Worm (Caenorhabditis elegans): ENCODE measurements around the gene nhr-222.

The nhr-222 gene

DNA sequence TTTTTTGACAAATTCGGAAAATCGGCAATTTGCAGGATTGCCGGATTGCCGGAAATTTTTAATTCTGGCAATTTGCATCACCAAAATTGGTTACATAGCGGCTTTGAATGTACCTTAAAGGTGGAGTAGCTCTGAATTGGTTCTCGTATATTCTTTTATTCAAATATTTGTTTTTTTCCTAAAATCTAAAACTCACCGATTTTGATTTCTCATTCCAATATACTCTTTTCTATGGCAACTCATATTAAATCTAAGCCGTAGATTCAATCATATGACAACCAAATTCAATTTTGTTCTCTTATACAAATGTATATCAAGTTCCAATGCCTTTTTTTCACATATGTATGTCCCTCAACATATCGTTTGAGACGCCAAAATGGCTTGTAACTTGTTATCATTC lies 6.3 kb upstream of the nhr-222 start, which contains the start of gene sri-21:
Gene sri-21 (plus strand): TSS at position 301 of the 400 bp plus-strand sequence.
- TF ChIP-seq B0310.2 (tag; optimal IDR thresholded peaks at IDR 0.05) (no peak), flt-1 (GFP tag; IDR thresholded peaks at IDR 0.05) (no peak), aly-1 (tag; optimal IDR thresholded peaks at IDR 0.05) (no peak), tbx-37 (GFP tag; conservative IDR thresholded peaks at IDR 0.05) (no peak), sea-1 (GFP tag; conservative IDR thresholded peaks at IDR 0.05) (no peak), ceh-36 (tag; optimal IDR thresholded peaks at IDR 0.05) (no peak), scrt-1 (GFP tag; IDR thresholded peaks at IDR 0.05) (no peak), pes-1 (GFP tag; IDR thresholded peaks at IDR 0.05) (no peak), hmg-4 (GFP tag; optimal IDR thresholded peaks at IDR 0.05) (no peak), ama-1 (optimal IDR thresholded peaks at IDR 0.05) (no peak), hmbx-1 (tag; optimal IDR thresholded peaks at IDR 0.05) (no peak), F13C5.2 (tag; optimal IDR thresholded peaks at IDR 0.05) (no peak), ceh-13 (GFP tag; optimal IDR thresholded peaks at IDR 0.05) (no peak), tbx-11 (GFP tag; IDR thresholded peaks at IDR 0.05) (no peak), tra-4 (tag; optimal IDR thresholded peaks at IDR 0.05) (no peak), ets-7 (tag; optimal IDR thresholded peaks at IDR 0.05) (no peak)

DNA sequence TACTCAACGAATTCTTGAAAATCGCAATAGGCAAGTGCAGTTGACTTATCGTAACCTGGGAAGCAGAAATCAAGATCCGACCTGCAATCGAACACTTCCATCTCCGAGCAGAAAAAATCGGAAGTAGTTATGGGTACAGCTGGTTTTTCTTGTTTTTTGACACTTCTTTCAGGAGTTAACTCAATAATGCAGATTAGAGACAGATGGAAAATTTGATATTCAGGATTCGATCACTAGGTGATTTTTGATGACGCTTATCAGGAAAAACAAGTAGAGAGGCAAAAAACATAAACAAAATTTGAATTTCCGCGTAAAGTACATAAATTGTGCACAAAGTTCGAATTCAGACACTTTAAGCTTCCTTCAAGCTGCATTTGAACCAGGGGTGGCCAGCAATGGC lies 5.6 kb upstream of the nhr-222 start, which contains the start of gene srw-130:
Gene srw-130 (minus strand): TSS at position 101 of the 400 bp plus-strand sequence.
- TF ChIP-seq flt-1 (GFP tag; IDR thresholded peaks at IDR 0.05), result no peak
- no peak for TF ChIP-seq tra-4 (tag; optimal IDR thresholded peaks at IDR 0.05)

DNA sequence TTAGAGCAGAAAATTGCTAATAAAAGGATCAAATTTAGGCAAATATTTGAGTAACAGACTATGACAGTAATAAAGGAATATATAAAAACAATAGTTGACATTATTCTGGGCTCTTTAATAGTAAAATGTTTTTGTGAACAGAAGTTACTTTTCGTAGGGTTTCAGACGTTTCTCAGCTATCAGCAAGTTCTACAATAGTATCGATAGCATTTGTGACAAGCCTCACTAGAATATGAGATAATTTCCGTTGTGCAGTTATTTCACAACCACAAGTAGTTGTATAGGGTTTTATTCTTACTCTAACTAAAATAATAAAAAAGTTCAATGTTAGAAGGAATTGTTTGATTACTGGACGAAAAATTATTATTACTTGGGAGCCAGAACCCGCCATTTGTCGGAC lies 3.3 kb upstream of the nhr-222 start, which contains the start of gene srbc-68:
Gene srbc-68 (minus strand): TSS at position 101 of the 400 bp plus-strand sequence.
- TF ChIP-seq tbx-11 (GFP tag; IDR thresholded peaks at IDR 0.05) (no peak), scrt-1 (GFP tag; IDR thresholded peaks at IDR 0.05) (no peak), ets-7 (tag; optimal IDR thresholded peaks at IDR 0.05) (no peak), tra-4 (tag; optimal IDR thresholded peaks at IDR 0.05) (no peak), sea-1 (GFP tag; conservative IDR thresholded peaks at IDR 0.05) (no peak), ceh-13 (GFP tag; optimal IDR thresholded peaks at IDR 0.05) (no peak), ama-1 (optimal IDR thresholded peaks at IDR 0.05) (no peak), hmbx-1 (tag; optimal IDR thresholded peaks at IDR 0.05) (no peak), ceh-36 (tag; optimal IDR thresholded peaks at IDR 0.05) (no peak), B0310.2 (tag; optimal IDR thresholded peaks at IDR 0.05) (no peak), F13C5.2 (tag; optimal IDR thresholded peaks at IDR 0.05) (no peak), pes-1 (GFP tag; IDR thresholded peaks at IDR 0.05) (no peak), hnd-1 (tag; optimal IDR thresholded peaks at IDR 0.05) (no peak), aly-1 (tag; optimal IDR thresholded peaks at IDR 0.05) (no peak), flt-1 (GFP tag; IDR thresholded peaks at IDR 0.05) (no peak), tbx-37 (GFP tag; conservative IDR thresholded peaks at IDR 0.05) (no peak), hmg-4 (GFP tag; optimal IDR thresholded peaks at IDR 0.05) (no peak)

DNA sequence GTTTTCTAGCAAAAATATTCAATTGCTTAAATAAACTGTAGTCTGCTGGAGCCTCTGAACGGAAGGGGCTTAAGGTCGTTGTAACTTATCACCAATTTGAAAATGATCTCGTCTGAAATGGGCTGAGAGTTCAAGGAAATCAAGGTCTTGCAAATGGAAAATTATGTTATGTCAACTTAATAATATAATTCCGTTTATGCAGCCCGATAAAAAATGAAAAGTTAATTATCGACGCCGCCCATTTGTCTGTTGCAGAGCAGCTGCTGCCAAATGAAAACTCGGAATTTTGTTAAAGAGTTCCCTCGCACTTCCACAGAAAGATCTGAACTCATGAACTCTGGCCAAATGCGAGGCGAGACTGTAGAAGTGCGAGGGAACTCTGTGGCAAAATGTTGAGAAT lies 2.1 kb downstream of the nhr-222 start, which contains the start of gene srbc-67:
Gene srbc-67 (minus strand): TSS at position 101 of the 400 bp plus-strand sequence.
- no peak for TF ChIP-seq ceh-13 (GFP tag; optimal IDR thresholded peaks at IDR 0.05)
- no peak for TF ChIP-seq tbx-37 (GFP tag; conservative IDR thresholded peaks at IDR 0.05)
- no peak for TF ChIP-seq F13C5.2 (tag; optimal IDR thresholded peaks at IDR 0.05)
- no peak for TF ChIP-seq sea-1 (GFP tag; conservative IDR thresholded peaks at IDR 0.05)
- no peak for TF ChIP-seq hmg-4 (GFP tag; optimal IDR thresholded peaks at IDR 0.05)
- TF ChIP-seq ceh-36 (tag; optimal IDR thresholded peaks at IDR 0.05), result no peak
- no peak for TF ChIP-seq tbx-11 (GFP tag; IDR thresholded peaks at IDR 0.05)
- TF ChIP-seq tra-4 (tag; optimal IDR thresholded peaks at IDR 0.05), result no peak
- TF ChIP-seq flt-1 (GFP tag; IDR thresholded peaks at IDR 0.05), result no peak
- no peak for TF ChIP-seq scrt-1 (GFP tag; IDR thresholded peaks at IDR 0.05)
- no peak for TF ChIP-seq pes-1 (GFP tag; IDR thresholded peaks at IDR 0.05)
- TF ChIP-seq B0310.2 (tag; optimal IDR thresholded peaks at IDR 0.05), result no peak
- TF ChIP-seq ama-1 (optimal IDR thresholded peaks at IDR 0.05), result no peak
- TF ChIP-seq aly-1 (tag; optimal IDR thresholded peaks at IDR 0.05), result no peak
- no peak for TF ChIP-seq hnd-1 (tag; optimal IDR thresholded peaks at IDR 0.05)
- no peak for TF ChIP-seq ets-7 (tag; optimal IDR thresholded peaks at IDR 0.05)
- no peak for TF ChIP-seq hmbx-1 (tag; optimal IDR thresholded peaks at IDR 0.05)

DNA sequence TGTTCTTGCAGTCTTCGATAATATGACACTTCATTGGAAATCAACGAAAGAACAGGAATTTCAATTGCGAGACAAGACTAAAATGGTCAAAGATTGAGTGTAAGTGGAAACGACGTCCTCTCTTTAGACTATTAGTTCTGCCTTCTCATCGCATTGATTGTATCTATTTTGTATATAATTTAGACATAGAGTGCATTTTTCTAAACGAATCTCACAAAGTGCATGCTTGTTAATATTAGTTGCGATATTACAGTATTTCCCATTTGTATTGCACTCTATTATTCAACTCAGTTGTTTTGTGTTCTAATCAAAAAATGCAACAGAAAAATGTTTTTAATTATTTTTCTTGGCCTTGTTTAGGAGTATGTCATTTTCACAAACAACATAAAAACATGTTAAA lies 4.9 kb downstream of the nhr-222 start, which contains the start of gene nhr-93:
Gene nhr-93 (minus strand): TSS at position 101 of the 400 bp plus-strand sequence.
- no peak for TF ChIP-seq ama-1 (optimal IDR thresholded peaks at IDR 0.05)

DNA sequence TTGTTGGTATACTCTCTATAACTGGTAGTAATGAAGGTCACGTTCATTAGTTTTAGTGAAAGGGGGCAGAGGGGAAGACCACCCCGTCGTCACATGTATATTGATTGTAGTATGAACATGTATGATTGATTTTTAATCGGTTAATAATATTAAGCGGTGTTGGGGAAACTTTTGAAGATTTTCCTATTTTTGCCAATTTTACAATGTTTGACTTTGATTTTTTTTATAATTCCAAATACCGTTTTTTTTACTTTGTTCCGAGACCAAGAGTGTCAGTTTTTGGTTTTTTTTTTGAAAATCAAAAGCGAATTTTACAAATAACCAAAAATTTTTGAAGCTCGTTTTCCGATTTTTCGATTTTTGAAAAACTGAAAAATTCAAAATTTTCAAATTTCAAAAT lies 8.0 kb downstream of the nhr-222 start, which contains the start of gene nhr-221:
Gene nhr-221 (minus strand): TSS at position 101 of the 400 bp plus-strand sequence.
- TF ChIP-seq ama-1 (optimal IDR thresholded peaks at IDR 0.05), result no peak
- no peak for TF ChIP-seq aly-1 (tag; optimal IDR thresholded peaks at IDR 0.05)
- no peak for TF ChIP-seq scrt-1 (GFP tag; IDR thresholded peaks at IDR 0.05)
- no peak for TF ChIP-seq ceh-36 (tag; optimal IDR thresholded peaks at IDR 0.05)
- TF ChIP-seq hnd-1 (tag; optimal IDR thresholded peaks at IDR 0.05), result no peak
- no peak for TF ChIP-seq hmg-4 (GFP tag; optimal IDR thresholded peaks at IDR 0.05)
- TF ChIP-seq pes-1 (GFP tag; IDR thresholded peaks at IDR 0.05), result no peak
- TF ChIP-seq sea-1 (GFP tag; conservative IDR thresholded peaks at IDR 0.05), result no peak
- TF ChIP-seq tbx-37 (GFP tag; conservative IDR thresholded peaks at IDR 0.05), result no peak
- no peak for TF ChIP-seq ceh-13 (GFP tag; optimal IDR thresholded peaks at IDR 0.05)
- no peak for TF ChIP-seq hmbx-1 (tag; optimal IDR thresholded peaks at IDR 0.05)
- TF ChIP-seq tbx-11 (GFP tag; IDR thresholded peaks at IDR 0.05), result no peak
- TF ChIP-seq B0310.2 (tag; optimal IDR thresholded peaks at IDR 0.05), result no peak
- TF ChIP-seq ets-7 (tag; optimal IDR thresholded peaks at IDR 0.05), result no peak
- TF ChIP-seq flt-1 (GFP tag; IDR thresholded peaks at IDR 0.05), result no peak
- TF ChIP-seq F13C5.2 (tag; optimal IDR thresholded peaks at IDR 0.05), result no peak

DNA sequence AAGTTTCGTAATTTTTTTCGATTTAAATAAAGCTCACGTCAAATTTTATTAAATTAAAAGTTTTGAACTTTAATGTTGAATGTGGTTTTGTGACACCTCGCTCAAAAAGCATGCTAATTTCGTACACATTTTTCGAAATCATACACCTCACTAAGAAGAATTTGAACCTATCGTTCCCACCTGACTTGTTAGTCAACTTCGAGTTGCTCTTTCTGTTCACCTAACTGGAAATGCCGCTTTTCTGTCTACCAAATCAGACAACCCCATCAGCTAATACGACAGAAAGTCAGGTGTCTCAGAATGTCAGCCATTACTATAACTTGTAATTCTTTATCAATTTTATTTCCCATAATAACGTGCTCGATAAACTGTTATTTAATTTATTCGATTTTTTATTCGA lies 12.8 kb downstream of the nhr-222 start, which contains the start of gene srbc-66:
Gene srbc-66 (plus strand): TSS at position 301 of the 400 bp plus-strand sequence.
- no peak for TF ChIP-seq scrt-1 (GFP tag; IDR thresholded peaks at IDR 0.05)
- no peak for TF ChIP-seq flt-1 (GFP tag; IDR thresholded peaks at IDR 0.05)
- no peak for TF ChIP-seq tbx-11 (GFP tag; IDR thresholded peaks at IDR 0.05)
- no peak for TF ChIP-seq tbx-37 (GFP tag; conservative IDR thresholded peaks at IDR 0.05)
- no peak for TF ChIP-seq B0310.2 (tag; optimal IDR thresholded peaks at IDR 0.05)
- no peak for TF ChIP-seq hmg-4 (GFP tag; optimal IDR thresholded peaks at IDR 0.05)
- no peak for TF ChIP-seq hmbx-1 (tag; optimal IDR thresholded peaks at IDR 0.05)
- no peak for TF ChIP-seq F13C5.2 (tag; optimal IDR thresholded peaks at IDR 0.05)
- no peak for TF ChIP-seq ceh-13 (GFP tag; optimal IDR thresholded peaks at IDR 0.05)
- TF ChIP-seq sea-1 (GFP tag; conservative IDR thresholded peaks at IDR 0.05), result no peak
- no peak for TF ChIP-seq hnd-1 (tag; optimal IDR thresholded peaks at IDR 0.05)
- TF ChIP-seq ets-7 (tag; optimal IDR thresholded peaks at IDR 0.05), result no peak
- no peak for TF ChIP-seq pes-1 (GFP tag; IDR thresholded peaks at IDR 0.05)

Data from whole organism, early embryonic.